Worm (Caenorhabditis elegans): Measurements from ENCODE around the gene cpr-1.

The cpr-1 gene

DNA sequence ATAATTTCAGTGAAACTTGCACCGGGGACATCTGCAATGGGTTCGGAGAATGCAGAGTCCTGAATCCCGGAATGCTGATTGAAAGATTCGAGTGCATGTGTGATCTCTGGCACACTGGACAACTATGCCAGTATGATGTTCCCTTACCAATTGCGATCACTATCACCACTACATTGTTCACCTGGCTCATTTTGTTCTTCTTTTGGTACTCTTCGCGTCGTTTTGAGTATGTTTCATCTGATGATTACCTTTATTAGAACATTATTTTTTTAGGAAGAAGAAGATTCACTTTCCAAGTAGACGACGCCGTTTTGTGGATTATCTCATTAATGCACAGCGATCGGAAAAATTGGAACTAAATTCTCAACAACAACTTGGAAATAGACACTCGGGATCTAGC lies 31.6 kb upstream of the cpr-1 start:
- TF ChIP-seq peb-1 (tag; optimal IDR thresholded peaks at IDR 0.05) = no peak
- TF ChIP-seq nhr-77 (tag; optimal IDR thresholded peaks at IDR 0.05) = no peak
- TF ChIP-seq nhr-25 (tag; optimal IDR thresholded peaks at IDR 0.05) = no peak
- TF ChIP-seq nhr-12 (tag; optimal IDR thresholded peaks at IDR 0.05) = no peak
- no peak for TF ChIP-seq R02D3.7 (tag; optimal IDR thresholded peaks at IDR 0.05)
- TF ChIP-seq elt-3 (tag; optimal IDR thresholded peaks at IDR 0.05) = no peak
- TF ChIP-seq C34F6.9 (tag; optimal IDR thresholded peaks at IDR 0.05) = no peak

DNA sequence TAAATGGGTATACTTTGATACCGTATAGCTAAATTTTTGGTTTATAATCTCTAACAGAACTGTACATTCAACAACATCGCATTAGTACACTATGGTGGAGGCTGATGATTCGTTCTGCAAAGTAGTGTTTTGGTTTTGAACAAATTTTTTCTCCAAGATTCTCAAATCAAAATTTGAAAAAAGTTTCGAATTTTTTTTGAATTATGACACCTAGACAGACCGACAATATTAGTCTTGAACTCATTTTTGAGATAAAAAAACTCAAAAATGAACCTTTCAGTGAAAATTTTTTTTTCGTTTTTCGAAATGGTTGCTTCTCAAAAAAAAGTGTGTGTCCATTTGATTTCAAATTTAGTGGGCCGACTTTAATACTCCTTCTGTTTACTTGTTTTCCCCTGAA lies 29.9 kb upstream of the cpr-1 start:
- TF ChIP-seq lsy-2 (tag; optimal IDR thresholded peaks at IDR 0.05) (no peak), blmp-1 (tag; optimal IDR thresholded peaks at IDR 0.05; ENCODE audit: insufficient read depth) (no peak), nhr-10 (tag; optimal IDR thresholded peaks at IDR 0.05) (no peak), mdl-1 (tag; optimal IDR thresholded peaks at IDR 0.05) (no peak), gmeb-1 (tag; optimal IDR thresholded peaks at IDR 0.05) (no peak), lin-11 (tag; optimal IDR thresholded peaks at IDR 0.05) (no peak), ama-1 (optimal IDR thresholded peaks at IDR 0.05) (no peak), ceh-82 (tag; optimal IDR thresholded peaks at IDR 0.05) (no peak), nhr-23 (tag; optimal IDR thresholded peaks at IDR 0.05) (no peak), nhr-237 (tag; optimal IDR thresholded peaks at IDR 0.05) (no peak), nhr-77 (tag; optimal IDR thresholded peaks at IDR 0.05) (no peak), mab-5 (tag; optimal IDR thresholded peaks at IDR 0.05) (no peak), nhr-6 (tag; optimal IDR thresholded peaks at IDR 0.05) (no peak), fos-1 (tag; optimal IDR thresholded peaks at IDR 0.05) (no peak), nhr-12 (tag; optimal IDR thresholded peaks at IDR 0.05) (no peak), mbf-1 (tag; optimal IDR thresholded peaks at IDR 0.05) (no peak), egl-27 (tag; optimal IDR thresholded peaks at IDR 0.05) (no peak)

ce11 chrV:11946818-11947217 lies 28.5 kb upstream of the cpr-1 start:
- TF ChIP-seq skn-1 (tag; optimal IDR thresholded peaks at IDR 0.05) (no peak), nhr-11 (tag; optimal IDR thresholded peaks at IDR 0.05) (no peak), Y55F3AM.14 (GFP tag; optimal IDR thresholded peaks at IDR 0.05) (no peak), dmd-4 (tag; optimal IDR thresholded peaks at IDR 0.05) (no peak), lin-13 (GFP tag; optimal IDR thresholded peaks at IDR 0.05) (no peak), elt-1 (tag; optimal IDR thresholded peaks at IDR 0.05) (no peak), unc-62 (GFP tag; optimal IDR thresholded peaks at IDR 0.05) (no peak), mbf-1 (tag; optimal IDR thresholded peaks at IDR 0.05) (no peak)

DNA sequence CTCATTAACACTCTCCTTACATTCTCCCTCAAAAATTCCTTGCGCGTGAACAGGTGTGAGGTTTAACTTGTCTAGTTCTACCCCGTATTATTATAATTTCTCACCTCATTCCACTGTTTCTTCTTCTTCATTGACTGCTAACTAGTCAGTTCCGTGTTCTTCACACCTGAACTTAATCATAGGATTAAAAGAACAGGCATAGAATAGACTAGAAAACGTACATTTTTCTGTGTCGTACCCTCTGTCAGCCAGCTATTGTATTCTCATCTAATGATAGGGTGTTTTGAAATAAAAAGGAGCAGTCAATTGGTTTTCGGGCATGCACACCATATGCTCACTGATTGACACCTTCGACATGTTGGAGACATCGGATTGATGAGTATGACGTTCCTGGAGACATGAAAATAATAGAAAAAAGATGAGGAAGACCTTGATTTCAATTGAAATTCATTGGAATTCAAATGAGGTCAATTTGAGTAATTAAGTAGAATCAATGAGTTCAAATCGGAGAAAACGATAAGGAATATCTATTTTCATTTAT lies 27.9 kb upstream of the cpr-1 start:
- TF ChIP-seq R02D3.7 (tag; optimal IDR thresholded peaks at IDR 0.05) = no peak
- TF ChIP-seq nhr-237 (tag; optimal IDR thresholded peaks at IDR 0.05) = no peak
- no peak for TF ChIP-seq elt-3 (tag; optimal IDR thresholded peaks at IDR 0.05)
- TF ChIP-seq ama-1 (optimal IDR thresholded peaks at IDR 0.05) = no peak
- TF ChIP-seq unc-39 (tag; optimal IDR thresholded peaks at IDR 0.05) = no peak
- TF ChIP-seq mdl-1 (tag; optimal IDR thresholded peaks at IDR 0.05) = no peak
- TF ChIP-seq F13H6.1 (tag; optimal IDR thresholded peaks at IDR 0.05) = no peak
- no peak for TF ChIP-seq ztf-11 (tag; optimal IDR thresholded peaks at IDR 0.05)
- no peak for TF ChIP-seq nhr-10 (tag; optimal IDR thresholded peaks at IDR 0.05)
- TF ChIP-seq lin-39 (tag; optimal IDR thresholded peaks at IDR 0.05) = no peak
- no peak for TF ChIP-seq nhr-6 (tag; optimal IDR thresholded peaks at IDR 0.05)
- TF ChIP-seq snpc-4 (tag; optimal IDR thresholded peaks at IDR 0.05) = no peak
- TF ChIP-seq ztf-1 (GFP tag; conservative IDR thresholded peaks at IDR 0.05) = no peak
- TF ChIP-seq unc-62 (GFP tag; optimal IDR thresholded peaks at IDR 0.05) = no peak
- no peak for TF ChIP-seq crh-2 (tag; optimal IDR thresholded peaks at IDR 0.05)
- TF ChIP-seq egl-27 (tag; optimal IDR thresholded peaks at IDR 0.05) = no peak
- no peak for TF ChIP-seq mab-5 (tag; optimal IDR thresholded peaks at IDR 0.05)

- no peak for TF ChIP-seq lsy-2 (tag; optimal IDR thresholded peaks at IDR 0.05)
- no peak for TF ChIP-seq nhr-25 (tag; optimal IDR thresholded peaks at IDR 0.05)
- TF ChIP-seq nhr-12 (tag; optimal IDR thresholded peaks at IDR 0.05) = no peak
- TF ChIP-seq nhr-10 (tag; optimal IDR thresholded peaks at IDR 0.05) = no peak
- TF ChIP-seq crh-2 (tag; optimal IDR thresholded peaks at IDR 0.05) = no peak
- TF ChIP-seq nhr-77 (tag; optimal IDR thresholded peaks at IDR 0.05) = no peak
- no peak for TF ChIP-seq sma-9 (GFP tag; optimal IDR thresholded peaks at IDR 0.05)
- TF ChIP-seq sma-9 (tag; optimal IDR thresholded peaks at IDR 0.05) = no peak
- no peak for TF ChIP-seq egl-27 (tag; optimal IDR thresholded peaks at IDR 0.05)
- no peak for TF ChIP-seq F13H6.1 (tag; optimal IDR thresholded peaks at IDR 0.05)
- no peak for TF ChIP-seq unc-62 (GFP tag; optimal IDR thresholded peaks at IDR 0.05)
- TF ChIP-seq unc-55 (GFP tag; optimal IDR thresholded peaks at IDR 0.05) = no peak
- no peak for TF ChIP-seq nhr-21 (tag; optimal IDR thresholded peaks at IDR 0.05)
- no peak for TF ChIP-seq lin-11 (tag; optimal IDR thresholded peaks at IDR 0.05)
- no peak for TF ChIP-seq nhr-11 (tag; optimal IDR thresholded peaks at IDR 0.05)
- TF ChIP-seq nhr-237 (tag; optimal IDR thresholded peaks at IDR 0.05) = no peak
- no peak for TF ChIP-seq R02D3.7 (tag; optimal IDR thresholded peaks at IDR 0.05)
- no peak for TF ChIP-seq ZK546.5 (tag; optimal IDR thresholded peaks at IDR 0.05)
- no peak for TF ChIP-seq ztf-1 (GFP tag; conservative IDR thresholded peaks at IDR 0.05)
- TF ChIP-seq ceh-16 (tag; optimal IDR thresholded peaks at IDR 0.05) = no peak
- no peak for TF ChIP-seq mbf-1 (tag; optimal IDR thresholded peaks at IDR 0.05)
Observed at ce11 chrV:11948581-11948980, 26.8 kb upstream of the cpr-1 start.
